Worm (Caenorhabditis elegans) whole organism, young adult: ENCODE results near the gene Y39A1C.1.
A peak's percentile ranks its signal among the peaks of the same experiment; 100 is the strongest.
"Not testable (repeated sequence)": the region's sequence is repeated elsewhere in the genome, so short reads cannot be mapped to it uniquely, and the experiment has no call there.

Experiments
- B0336.3 ChIP-seq: fragments of 200-800 bp; sonication (Bioruptor generic); IDR thresholded peaks from 2 replicates; pipeline ENCODE4 v1.3.6; 2022; ENCODE audit warnings: missing genetic modification characterization, missing compliant biosample characterization
- C17E4.6 ChIP-seq: fragments of 200-800 bp; sonication (Bioruptor generic); IDR thresholded peaks from 2 replicates; pipeline ENCODE4 v1.3.6; 2022; ENCODE audit warnings: missing genetic modification reagents, missing genetic modification characterization, missing compliant biosample characterization
- F22D6.2 ChIP-seq: sonication (generic microtip); optimal IDR thresholded peaks from 2 replicates; lab custom pipeline; 2016; ENCODE audit warnings: mild to moderate bottlenecking, missing genetic modification characterization, missing compliant biosample characterization
- F37B4.10 ChIP-seq: fragments of 200-800 bp; sonication (Bioruptor generic); IDR thresholded peaks from 2 replicates; pipeline ENCODE4 v1.3.6; 2022; ENCODE audit warnings: missing genetic modification characterization, missing compliant biosample characterization
- K12H6.12 ChIP-seq: fragments of 200-800 bp; sonication (Bioruptor generic); optimal IDR thresholded peaks from 2 replicates; lab custom pipeline; 2018; ENCODE audit warnings: mild to moderate bottlenecking, missing genetic modification characterization, missing compliant biosample characterization
- Y56A3A.18 ChIP-seq: fragments of 200-800 bp; sonication (Bioruptor generic); IDR thresholded peaks from 2 replicates; pipeline ENCODE4 v1.3.6; 2022; ENCODE audit warnings: missing genetic modification reagents, missing genetic modification characterization, missing compliant biosample characterization
- Y67H2A.10 ChIP-seq: fragments of 200-800 bp; sonication (Bioruptor generic); conservative IDR thresholded peaks from 2 replicates; pipeline ENCODE4 v1.3.6; 2022; ENCODE audit warnings: missing genetic modification reagents, missing genetic modification characterization, missing compliant biosample characterization
- Y79H2A.3 ChIP-seq: fragments of 200-800 bp; sonication (Bioruptor generic); conservative IDR thresholded peaks from 2 replicates; pipeline ENCODE4 v1.3.6; 2022; ENCODE audit warnings: missing genetic modification reagents, missing genetic modification characterization, missing compliant biosample characterization
- ama-1 ChIP-seq, 3 experiments: fragments of 150-350 bp in 1 of 3; sonication (generic microtip) in 2 of 3; optimal IDR thresholded peaks; 2 replicates each; lab custom pipeline; 2014 to 2018; ENCODE audit warnings: missing biosample characterization in 2 of 3, missing genetic modification characterization in 2 of 3, missing genetic modification reagents in 2 of 3
- aptf-2 ChIP-seq: fragments of 200-800 bp; sonication (Bioruptor generic); conservative IDR thresholded peaks from 2 replicates; pipeline ENCODE4 v1.3.6; 2022; ENCODE audit warnings: missing genetic modification reagents, missing genetic modification characterization, missing compliant biosample characterization
- aptf-3 ChIP-seq: fragments of 200-800 bp; sonication (Bioruptor generic); IDR thresholded peaks from 2 replicates; pipeline ENCODE4 v1.3.6; 2022; ENCODE audit warnings: missing genetic modification characterization, missing compliant biosample characterization
- attf-6 ChIP-seq: fragments of 200-800 bp; sonication (Bioruptor generic); IDR thresholded peaks from 2 replicates; pipeline ENCODE4 v1.3.6; 2022; ENCODE audit warnings: missing genetic modification reagents, missing genetic modification characterization, missing compliant biosample characterization
- cebp-1 ChIP-seq, 2 experiments: fragments of 200-800 bp in 1 of 2; sonication (Bioruptor generic) in 1 of 2; sonication (generic microtip) in 1 of 2; IDR thresholded peaks in 1 of 2; optimal IDR thresholded peaks in 1 of 2; 2 replicates each; pipeline versions ENCODE4 v1.3.6 to Lab custom; 2017 to 2022; ENCODE audit warnings: missing compliant biosample characterization in 2 of 2, missing genetic modification characterization in 2 of 2, mild to moderate bottlenecking in 1 of 2, missing genetic modification reagents in 1 of 2, moderate library complexity in 1 of 2
- dpff-1 ChIP-seq: sonication (generic microtip); optimal IDR thresholded peaks from 2 replicates; lab custom pipeline; 2017; ENCODE audit warnings: mild to moderate bottlenecking, missing genetic modification characterization, missing compliant biosample characterization
- efl-1 ChIP-seq: fragments of 150-350 bp; optimal IDR thresholded peaks from 2 replicates; lab custom pipeline; 2014; ENCODE audit warnings: missing biosample characterization, missing genetic modification reagents, missing genetic modification characterization
- ets-4 ChIP-seq: fragments of 200-800 bp; sonication (Bioruptor generic); optimal IDR thresholded peaks from 2 replicates; lab custom pipeline; 2018; ENCODE audit warnings: mild to moderate bottlenecking, missing genetic modification characterization, missing compliant biosample characterization
- fkh-3 ChIP-seq: sonication (generic microtip); optimal IDR thresholded peaks from 2 replicates; lab custom pipeline; 2016; ENCODE audit warnings: mild to moderate bottlenecking, missing genetic modification characterization, missing compliant biosample characterization
- him-1 ChIP-seq: sonication (generic microtip); optimal IDR thresholded peaks from 2 replicates; lab custom pipeline; 2016; ENCODE audit warnings: missing genotype, missing genetic modification reagents, missing genetic modification characterization, missing compliant biosample characterization
- hlh-26 ChIP-seq: fragments of 200-800 bp; sonication (Bioruptor generic); conservative IDR thresholded peaks from 2 replicates; pipeline ENCODE4 v1.3.6; 2022; ENCODE audit warnings: missing genetic modification reagents, missing genetic modification characterization, missing compliant biosample characterization
- hmg-20 ChIP-seq: fragments of 200-800 bp; sonication (Bioruptor generic); IDR thresholded peaks from 2 replicates; pipeline ENCODE4 v1.3.6; 2022; ENCODE audit warnings: missing genetic modification reagents, missing genetic modification characterization, missing compliant biosample characterization
- hrde-1 ChIP-seq: sonication (generic microtip); optimal IDR thresholded peaks from 2 replicates; lab custom pipeline; 2016; ENCODE audit warnings: missing genetic modification characterization, mild to moderate bottlenecking, missing compliant biosample characterization, moderate library complexity, missing genotype, missing genetic modification reagents, borderline replicate concordance
- lag-1 ChIP-seq: fragments of 200-800 bp; sonication (Bioruptor generic); IDR thresholded peaks from 2 replicates; pipeline ENCODE4 v1.3.6; 2022; ENCODE audit warnings: missing genetic modification reagents, missing genetic modification characterization, missing compliant biosample characterization
- lin-35 ChIP-seq, 3 experiments: fragments of 150-350 bp in 2 of 3; sonication (generic microtip) in 1 of 3; optimal IDR thresholded peaks; 2 replicates each; lab custom pipeline; 2014 to 2018; ENCODE audit warnings: missing biosample characterization in 3 of 3, missing genetic modification characterization in 3 of 3, missing genetic modification reagents in 3 of 3
- lin-54 ChIP-seq: fragments of 200-800 bp; sonication (Bioruptor generic); optimal IDR thresholded peaks from 2 replicates; lab custom pipeline; 2018; ENCODE audit warnings: mild to moderate bottlenecking, missing genetic modification characterization, missing compliant biosample characterization
- lir-1 ChIP-seq: fragments of 200-800 bp; sonication (Bioruptor generic); conservative IDR thresholded peaks from 2 replicates; pipeline ENCODE4 v1.3.6; 2022; ENCODE audit warnings: missing genetic modification reagents, missing genetic modification characterization, missing compliant biosample characterization
- lsl-1 ChIP-seq: fragments of 200-800 bp; sonication (Bioruptor generic); optimal IDR thresholded peaks from 2 replicates; lab custom pipeline; 2018; ENCODE audit warnings: mild to moderate bottlenecking, missing genetic modification characterization, moderate library complexity, missing compliant biosample characterization
- madf-3 ChIP-seq: fragments of 200-800 bp; sonication (Bioruptor generic); IDR thresholded peaks from 2 replicates; pipeline ENCODE4 v1.3.6; 2022; ENCODE audit warnings: missing genetic modification reagents, missing genetic modification characterization, missing compliant biosample characterization
- madf-8 ChIP-seq: fragments of 200-800 bp; sonication (Bioruptor generic); conservative IDR thresholded peaks from 2 replicates; pipeline ENCODE4 v1.3.6; 2022; ENCODE audit warnings: missing genetic modification reagents, missing genetic modification characterization, missing compliant biosample characterization
- mcd-1 ChIP-seq: fragments of 200-800 bp; sonication (Bioruptor generic); IDR thresholded peaks from 2 replicates; pipeline ENCODE4 v1.3.6; 2022; ENCODE audit warnings: missing genetic modification reagents, missing genetic modification characterization, missing compliant biosample characterization
- nhr-120 ChIP-seq: fragments of 200-800 bp; sonication (Bioruptor generic); IDR thresholded peaks from 2 replicates; pipeline ENCODE4 v1.3.6; 2022; ENCODE audit warnings: missing genetic modification characterization, missing compliant biosample characterization
- nhr-179 ChIP-seq: sonication (generic microtip); optimal IDR thresholded peaks from 2 replicates; lab custom pipeline; 2016; ENCODE audit warnings: mild to moderate bottlenecking, missing genetic modification characterization, missing compliant biosample characterization
- pha-4 ChIP-seq: fragments of 150-350 bp; sonication (generic microtip); optimal IDR thresholded peaks from 2 replicates; lab custom pipeline; 2014; ENCODE audit warnings: missing biosample characterization, missing genetic modification reagents, missing genetic modification characterization
- rcor-1 ChIP-seq: fragments of 200-800 bp; sonication (Bioruptor generic); IDR thresholded peaks from 2 replicates; pipeline ENCODE4 v1.3.6; 2022; ENCODE audit warnings: missing genetic modification reagents, missing genetic modification characterization, missing compliant biosample characterization
- sea-2 ChIP-seq: fragments of 200-800 bp; sonication (Bioruptor generic); IDR thresholded peaks from 2 replicates; pipeline ENCODE4 v1.3.6; 2022; ENCODE audit warnings: missing genetic modification characterization, missing compliant biosample characterization
- snpc-3.4 ChIP-seq: sonication (generic microtip); optimal IDR thresholded peaks from 2 replicates; lab custom pipeline; 2017; ENCODE audit warnings: missing genetic modification characterization, mild to moderate bottlenecking, missing compliant biosample characterization, antibody characterized with exemption, moderate library complexity, missing genotype, missing genetic modification reagents
- snpc-4 ChIP-seq, 5 experiments: fragments of 150-350 bp in 1 of 5; sonication (generic microtip) in 4 of 5; optimal IDR thresholded peaks; 2 replicates each; lab custom pipeline; 2014 to 2018; ENCODE audit warnings: missing genetic modification characterization in 5 of 5, missing biosample characterization in 3 of 5, antibody characterized with exemption in 2 of 5, mild to moderate bottlenecking in 2 of 5, missing compliant biosample characterization in 2 of 5, missing genotype in 2 of 5, moderate library complexity in 2 of 5, missing genetic modification reagents in 1 of 5
- tbx-9 ChIP-seq: sonication (generic microtip); optimal IDR thresholded peaks from 2 replicates; lab custom pipeline; 2016; ENCODE audit warnings: borderline replicate concordance, missing genetic modification characterization, inconsistent platforms, missing compliant biosample characterization
- unc-62 ChIP-seq: fragments of 150-350 bp; optimal IDR thresholded peaks from 2 replicates; lab custom pipeline; 2014; ENCODE audit warnings: missing biosample characterization, missing genetic modification reagents, missing genetic modification characterization
- ztf-18 ChIP-seq: sonication (generic microtip); optimal IDR thresholded peaks from 2 replicates; lab custom pipeline; 2016; ENCODE audit warnings: missing genotype, mild to moderate bottlenecking, missing genetic modification characterization, missing compliant biosample characterization
- ztf-22 ChIP-seq: fragments of 200-800 bp; sonication (Bioruptor generic); optimal IDR thresholded peaks from 2 replicates; lab custom pipeline; 2018; ENCODE audit warnings: mild to moderate bottlenecking, missing genetic modification characterization, moderate library complexity, missing compliant biosample characterization
- ztf-25 ChIP-seq: fragments of 200-800 bp; sonication (Bioruptor generic); IDR thresholded peaks from 2 replicates; pipeline ENCODE4 v1.3.6; 2022; ENCODE audit warnings: missing genetic modification reagents, missing genetic modification characterization, missing compliant biosample characterization

Y39A1C.1 gene

DNA sequence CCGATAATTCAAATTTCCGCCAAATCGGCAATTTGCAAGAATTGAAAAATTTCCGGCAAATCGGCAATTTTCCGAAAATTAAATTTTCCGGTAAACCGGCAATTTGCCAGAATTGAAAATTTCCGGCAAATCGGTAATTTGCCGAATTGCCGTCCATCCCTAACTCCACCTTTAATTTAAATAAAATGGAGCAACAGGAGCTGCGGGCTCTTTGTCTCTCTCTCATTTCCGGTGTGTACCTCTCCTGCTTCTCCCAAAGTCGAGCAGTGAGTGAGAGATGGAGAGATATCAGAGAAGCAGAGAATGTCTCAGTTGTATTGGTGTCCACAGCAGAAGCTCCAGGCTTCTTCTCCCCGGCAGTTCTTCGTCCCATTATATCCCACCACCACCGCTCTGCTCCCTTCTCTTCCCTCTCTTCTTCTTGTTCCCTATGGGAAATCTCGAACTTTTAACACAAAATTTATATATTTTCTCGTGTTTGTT, at the start of gene Y39A1C.1:
TSS of gene Y39A1C.1 (plus strand) at position 51 of the 483 bp plus-strand sequence.
- TF ChIP-seq lin-54 (no peak), sea-2 (no peak), ztf-25 (GFP tag; lab: Robert Waterston, UW) (no peak), nhr-120 (GFP tag; lab: Robert Waterston, UW) (no peak), aptf-3 (GFP tag; lab: Robert Waterston, UW) (no peak), B0336.3 (no peak), hlh-26 (GFP tag; lab: Robert Waterston, UW) (no peak), lsl-1 (no peak), Y56A3A.18 (GFP tag; lab: Robert Waterston, UW) (no peak), ztf-22 (no peak), lag-1 (no peak), aptf-2 (GFP tag; lab: Robert Waterston, UW) (no peak), nhr-179 (no peak), unc-62 (GFP tag; lab: Kevin White, UChicago) (no peak), hmg-20 (GFP tag; lab: Robert Waterston, UW) (no peak), F37B4.10 (GFP tag; lab: Robert Waterston, UW) (no peak), efl-1 (no peak)

- not testable (repeated sequence) for TF ChIP-seq fkh-3 (tag; lab: Kevin White, UChicago); attf-6 (GFP tag; lab: Robert Waterston, UW); ets-4 (GFP tag; lab: Kevin White, UChicago)
- TF ChIP-seq, all 124 proteins: peak for 0; not testable (repeated sequence) for 124
Observed at ce11 chrIII:10805625-10806024, 49.6 kb upstream of the Y39A1C.1 start, which contains the start of gene klp-7. Gene klp-7, plus strand, starts transcription at chrIII:10805925.

DNA sequence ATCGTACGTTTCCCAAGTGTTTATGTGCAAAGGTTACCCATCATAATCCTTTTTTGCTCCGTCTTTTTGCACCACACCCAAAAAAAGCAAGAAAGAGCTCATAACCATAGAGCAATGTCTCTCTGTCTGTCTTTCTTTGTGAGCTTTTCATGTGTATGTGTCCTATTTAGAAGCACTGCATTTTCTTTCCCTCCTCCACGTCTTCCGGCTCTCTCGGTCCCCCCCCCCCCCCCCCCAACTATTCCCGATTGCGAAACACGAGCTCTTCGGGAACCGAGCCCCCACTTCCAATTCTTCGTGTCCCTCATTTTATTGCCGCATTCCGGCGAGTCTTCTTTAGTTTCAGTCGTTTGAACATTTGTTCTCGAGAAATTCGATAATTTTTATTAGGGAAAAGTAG, 48.4 kb upstream of the Y39A1C.1 start:
- TF ChIP-seq nhr-120 (GFP tag; lab: Robert Waterston, UW) (no peak), cebp-1 (GFP tag; IDR thresholded peaks at IDR 0.05; lab: Robert Waterston, UW) (peak; percentile 73; the same call in 1 of the 2 replicates), cebp-1 (tag; optimal IDR thresholded peaks at IDR 0.05; lab: Kevin White, UChicago) (peak; percentile 94), ama-1 (optimal IDR thresholded peaks at IDR 0.05; lab: Kevin White, UChicago) (no peak), ama-1 (GFP tag; optimal IDR thresholded peaks at IDR 0.05; lab: Kevin White, UChicago) (no peak), efl-1 (no peak)

DNA sequence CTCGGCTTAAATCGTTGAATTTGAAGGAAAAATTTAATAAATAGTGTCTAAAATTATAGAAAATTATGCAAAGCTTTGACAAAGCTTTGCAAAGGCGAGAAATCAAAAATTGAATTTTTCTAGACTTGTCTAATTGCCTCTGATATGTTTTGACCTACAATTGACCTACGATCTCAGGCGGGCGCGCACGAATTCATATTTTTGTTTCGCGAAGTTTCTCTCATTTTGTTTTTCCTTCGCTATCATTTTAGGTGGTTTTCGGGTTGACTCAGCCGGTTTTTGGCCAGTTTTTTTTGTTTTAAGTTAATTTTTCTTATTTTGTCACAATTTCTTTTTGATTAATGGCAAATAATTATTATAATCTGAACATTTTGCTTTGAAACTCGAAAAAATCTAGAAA, 48.0 kb upstream of the Y39A1C.1 start:
- TF ChIP-seq attf-6 (GFP tag; lab: Robert Waterston, UW) (0 out of 2 replicates have a peak, but pooled peaks have one; percentile 43), him-1 (tag; lab: Kevin White, UChicago) (peak; percentile 14), dpff-1 (tag; lab: Kevin White, UChicago) (no peak), madf-3 (GFP tag; lab: Robert Waterston, UW) (peak; percentile 90; the same call in 1 of the 2 replicates), F22D6.2 (tag; lab: Kevin White, UChicago) (no peak), snpc-3.4 (tag; lab: Kevin White, UChicago) (peak; percentile 75), ets-4 (GFP tag; lab: Kevin White, UChicago) (no peak), unc-62 (GFP tag; lab: Kevin White, UChicago) (no peak), lin-35 (GFP tag; optimal IDR thresholded peaks at IDR 0.05; lab: Kevin White, UChicago) (peak in 1 of 3 experiments; percentile 84), K12H6.12 (tag; lab: Kevin White, UChicago) (no peak), lin-54 (peak; percentile 73), snpc-4 (GFP tag; optimal IDR thresholded peaks at IDR 0.05; lab: Kevin White, UChicago) (no peak), snpc-4 (tag; optimal IDR thresholded peaks at IDR 0.05; lab: Kevin White, UChicago) (peak in 1 of 4 experiments; percentile 37), pha-4 (tag; lab: Kevin White, UChicago) (no peak), rcor-1 (peak; percentile 72), Y67H2A.10 (GFP tag; lab: Robert Waterston, UW) (peak; percentile 52; the same call in 1 of the 2 replicates), tbx-9 (no peak), madf-8 (GFP tag; lab: Robert Waterston, UW) (peak; percentile 98), Y79H2A.3 (GFP tag; lab: Robert Waterston, UW) (peak; percentile 69; the same call in 1 of the 2 replicates), lir-1 (GFP tag; lab: Robert Waterston, UW) (0 out of 2 replicates have a peak, but pooled peaks have one; percentile 17), ztf-18 (peak; percentile 3), C17E4.6 (GFP tag; lab: Robert Waterston, UW) (no peak; the same call in 1 of the 2 replicates), hrde-1 (tag; lab: Kevin White, UChicago) (peak; percentile 23), mcd-1 (GFP tag; lab: Robert Waterston, UW) (peak; percentile 60)
